Fruit fly (Drosophila melanogaster): ENCODE data around the gene CG13101.
A peak's percentile ranks its signal among the peaks of the same experiment; 100 is the strongest.

CG13101 gene

DNA sequence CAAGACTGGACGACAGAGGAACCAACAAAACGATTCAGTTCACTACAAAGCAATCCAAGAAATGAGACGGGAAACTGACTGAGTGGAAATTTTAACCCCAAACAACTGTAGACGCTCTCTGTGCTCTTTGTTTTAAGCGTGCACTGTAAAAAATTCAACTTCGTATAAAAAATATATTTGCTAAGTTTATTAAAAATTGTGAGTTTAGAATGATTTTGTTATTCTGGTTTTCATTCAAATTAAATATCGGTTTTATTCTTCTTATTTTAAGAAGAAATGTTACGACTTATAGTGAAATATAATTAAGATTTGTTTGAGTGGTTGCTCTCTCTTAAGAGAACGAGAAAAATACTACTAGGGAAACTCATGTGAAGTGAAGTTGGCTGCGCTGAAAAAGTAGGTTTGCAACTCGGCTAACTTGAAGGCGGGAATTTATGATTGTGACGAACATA lies 26.6 kb downstream of the CG13101 start (continued):
- TF ChIP-seq D19A (tag; optimal IDR thresholded peaks at IDR 0.05) = peak; percentile 96
- TF ChIP-seq twi (tag; optimal IDR thresholded peaks at IDR 0.05) = peak; percentile 78
- peak; percentile 84 for TF ChIP-seq CG4854 (GFP tag; optimal IDR thresholded peaks at IDR 0.05)
- peak; percentile 97 for TF ChIP-seq CG14441 (GFP tag; IDR thresholded peaks at IDR 0.05)
- TF ChIP-seq Hr39 (optimal IDR thresholded peaks at IDR 0.05) = no peak
- TF ChIP-seq emc (GFP tag; optimal IDR thresholded peaks at IDR 0.05) = peak; percentile 74
- TF ChIP-seq CG17802 (tag; optimal IDR thresholded peaks at IDR 0.05) = peak; percentile 72
- peak in 1 of 3 experiments; percentile 66 for TF ChIP-seq Stat92E (GFP tag; optimal IDR thresholded peaks at IDR 0.05)
- peak; percentile 68 for TF ChIP-seq disco-r (GFP tag; optimal IDR thresholded peaks at IDR 0.05)
- TF ChIP-seq pita (GFP tag; optimal IDR thresholded peaks at IDR 0.05) = peak; percentile 66
- TF ChIP-seq CG8924 (tag; optimal IDR thresholded peaks at IDR 0.05) = peak; percentile 97
- peak; percentile 56 for TF ChIP-seq D19B (GFP tag; optimal IDR thresholded peaks at IDR 0.05)
- peak; percentile 98 for TF ChIP-seq CG6689 (GFP tag; IDR thresholded peaks at IDR 0.05)
- TF ChIP-seq CG15696 (tag; optimal IDR thresholded peaks at IDR 0.05) = peak; percentile 83
- TF ChIP-seq CG9437 (GFP tag; optimal IDR thresholded peaks at IDR 0.05) = peak; percentile 78
- TF ChIP-seq nom (GFP tag; optimal IDR thresholded peaks at IDR 0.05) = no peak
- TF ChIP-seq CG9817 (tag; optimal IDR thresholded peaks at IDR 0.05) = peak; percentile 80
- peak; percentile 94 for TF ChIP-seq Bteb2 (GFP tag; optimal IDR thresholded peaks at IDR 0.05)
- no peak for TF ChIP-seq cg (GFP tag; optimal IDR thresholded peaks at IDR 0.05)
- TF ChIP-seq Mrtf (GFP tag; IDR thresholded peaks at IDR 0.05) = peak; percentile 93
- TF ChIP-seq dm (GFP tag; optimal IDR thresholded peaks at IDR 0.05) = peak; percentile 88
- peak; percentile 84 for TF ChIP-seq CG3281 (GFP tag; optimal IDR thresholded peaks at IDR 0.05)
- TF ChIP-seq CG13296 (GFP tag; optimal IDR thresholded peaks at IDR 0.05) = peak; percentile 84
- TF ChIP-seq ash1 (GFP tag; optimal IDR thresholded peaks at IDR 0.05) = peak; percentile 51
- peak; percentile 34 for TF ChIP-seq CG10565 (GFP tag; optimal IDR thresholded peaks at IDR 0.05)
- peak; percentile 93 for TF ChIP-seq crc (GFP tag; optimal IDR thresholded peaks at IDR 0.05)
- peak; percentile 73 for TF ChIP-seq btn (GFP tag; optimal IDR thresholded peaks at IDR 0.05)
- peak; percentile 91 for TF ChIP-seq Oli (tag; optimal IDR thresholded peaks at IDR 0.05)
- TF ChIP-seq sisA (GFP tag; IDR thresholded peaks at IDR 0.05) = peak; percentile 98
- peak; percentile 81 for TF ChIP-seq Hmx (GFP tag; optimal IDR thresholded peaks at IDR 0.05)
- peak; percentile 80 for TF ChIP-seq CG31441 (GFP tag; IDR thresholded peaks at IDR 0.05)
- TF ChIP-seq CG17361 (GFP tag; IDR thresholded peaks at IDR 0.05) = peak; percentile 87
- peak in 1 of 2 experiments; percentile 95 for TF ChIP-seq Hr78 (GFP tag; optimal IDR thresholded peaks at IDR 0.05)
- peak; percentile 91 for TF ChIP-seq Gug (GFP tag; IDR thresholded peaks at IDR 0.05)
- no peak for TF ChIP-seq lov (optimal IDR thresholded peaks at IDR 0.05)
- TF ChIP-seq lov (GFP tag; IDR thresholded peaks at IDR 0.05) = peak; percentile 97; the same call in 2 of the 3 replicates
- peak; percentile 57 for TF ChIP-seq Kr (GFP tag; optimal IDR thresholded peaks at IDR 0.05)
- TF ChIP-seq chinmo (GFP tag; IDR thresholded peaks at IDR 0.05; ENCODE audit: partially characterized antibody) = no peak
- no peak for TF ChIP-seq inv (GFP tag; IDR thresholded peaks at IDR 0.05; ENCODE audit: partially characterized antibody)
- no peak for TF ChIP-seq CG16813 (GFP tag; IDR thresholded peaks at IDR 0.05; ENCODE audit: partially characterized antibody)
- TF ChIP-seq toy (GFP tag; IDR thresholded peaks at IDR 0.05) = peak; percentile 91
- no peak for TF ChIP-seq BEAF-32 (GFP tag; optimal IDR thresholded peaks at IDR 0.05)
- TF ChIP-seq ab (GFP tag; optimal IDR thresholded peaks at IDR 0.05) = peak; percentile 28
- peak; percentile 68 for TF ChIP-seq gro (GFP tag; optimal IDR thresholded peaks at IDR 0.05)
- TF ChIP-seq Tbp (GFP tag; optimal IDR thresholded peaks at IDR 0.05) = no peak
- peak; percentile 45 for TF ChIP-seq kni (GFP tag; optimal IDR thresholded peaks at IDR 0.05)
- peak; percentile 79 for TF ChIP-seq TFAM (GFP tag; optimal IDR thresholded peaks at IDR 0.05)
- peak; percentile 93 for TF ChIP-seq pum (GFP tag; optimal IDR thresholded peaks at IDR 0.05)
- TF ChIP-seq Atf6 (GFP tag; IDR thresholded peaks at IDR 0.05) = peak; percentile 98
- peak; percentile 85 for TF ChIP-seq CG8089 (GFP tag; optimal IDR thresholded peaks at IDR 0.05)
- TF ChIP-seq CG5245 (GFP tag; optimal IDR thresholded peaks at IDR 0.05) = peak; percentile 85
